Worm (Caenorhabditis elegans): ENCODE measurements around the gene emc-1.

Gene emc-1

ce11 chrII:1481660-1482059 lies 18.5 kb downstream of the emc-1 start:
- TF ChIP-seq ceh-32 (tag; optimal IDR thresholded peaks at IDR 0.05; ENCODE audit: poor library complexity) (no peak), mxl-2 (GFP tag; conservative IDR thresholded peaks at IDR 0.05) (no peak), R02D3.7 (tag; optimal IDR thresholded peaks at IDR 0.05) (no peak), sdz-12 (GFP tag; optimal IDR thresholded peaks at IDR 0.05) (no peak), vab-7 (GFP tag; IDR thresholded peaks at IDR 0.05) (no peak), ama-1 (optimal IDR thresholded peaks at IDR 0.05) (no peak), T20F7.1 (GFP tag; optimal IDR thresholded peaks at IDR 0.05) (no peak), dmd-6 (GFP tag; IDR thresholded peaks at IDR 0.05) (no peak), php-3 (GFP tag; IDR thresholded peaks at IDR 0.05) (no peak), tra-1 (GFP tag; IDR thresholded peaks at IDR 0.05) (no peak), nhr-10 (tag; optimal IDR thresholded peaks at IDR 0.05) (no peak), fkh-10 (GFP tag; optimal IDR thresholded peaks at IDR 0.05) (no peak), F44E2.7 (GFP tag; IDR thresholded peaks at IDR 0.05) (no peak)

- TF ChIP-seq spr-1 (tag; optimal IDR thresholded peaks at IDR 0.05), result no peak
- no peak for TF ChIP-seq ZK337.2 (GFP tag; IDR thresholded peaks at IDR 0.05)
- TF ChIP-seq duxl-1 (tag; optimal IDR thresholded peaks at IDR 0.05; ENCODE audit: poor library complexity), result no peak
- no peak for TF ChIP-seq lin-39 (tag; optimal IDR thresholded peaks at IDR 0.05)
- TF ChIP-seq hmg-1.1 (GFP tag; IDR thresholded peaks at IDR 0.05), result no peak
- no peak for TF ChIP-seq dmd-6 (GFP tag; IDR thresholded peaks at IDR 0.05)
- TF ChIP-seq lim-7 (GFP tag; IDR thresholded peaks at IDR 0.05), result no peak
- TF ChIP-seq mdl-1 (tag; optimal IDR thresholded peaks at IDR 0.05), result no peak
- no peak for TF ChIP-seq mxl-3 (GFP tag; optimal IDR thresholded peaks at IDR 0.05)
- TF ChIP-seq mes-2 (tag; optimal IDR thresholded peaks at IDR 0.05; ENCODE audit: poor library complexity, severe bottlenecking), result no peak
- TF ChIP-seq T20F7.1 (GFP tag; optimal IDR thresholded peaks at IDR 0.05), result no peak
- TF ChIP-seq nhr-10 (tag; optimal IDR thresholded peaks at IDR 0.05), result no peak
- no peak for TF ChIP-seq skn-1 (tag; optimal IDR thresholded peaks at IDR 0.05)
- no peak for TF ChIP-seq unc-62 (GFP tag; optimal IDR thresholded peaks at IDR 0.05 in 1 of 2)
- TF ChIP-seq unc-62 (tag; optimal IDR thresholded peaks at IDR 0.05), result no peak
- no peak for TF ChIP-seq attf-4 (tag; optimal IDR thresholded peaks at IDR 0.05)
- TF ChIP-seq php-3 (GFP tag; IDR thresholded peaks at IDR 0.05), result no peak
- TF ChIP-seq hlh-30 (tag; optimal IDR thresholded peaks at IDR 0.05; ENCODE audit: insufficient read depth), result no peak
These were observed 21.6 kb downstream of the emc-1 start for ce11 chrII:1478522-1478921.

- TF ChIP-seq unc-62 (GFP tag; optimal IDR thresholded peaks at IDR 0.05 in 1 of 2) (peak in 1 of 2 experiments; percentile 17), unc-62 (tag; optimal IDR thresholded peaks at IDR 0.05) (no peak), nhr-28 (tag; optimal IDR thresholded peaks at IDR 0.05) (no peak), snpc-1.2 (GFP tag; IDR thresholded peaks at IDR 0.05) (0 out of 2 replicates have a peak, but pooled peaks have one; percentile 30)
These were observed 22.2 kb downstream of the emc-1 start for ce11 chrII:1477975-1478374.

- no peak for TF ChIP-seq Y5F2A.4 (GFP tag; optimal IDR thresholded peaks at IDR 0.05)
- 0 out of 2 replicates have a peak, but pooled peaks have one; percentile 9 for TF ChIP-seq pha-4 (GFP tag; IDR thresholded peaks at IDR 0.05)
- TF ChIP-seq pha-4 (tag; optimal IDR thresholded peaks at IDR 0.05), result no peak
- TF ChIP-seq lin-38 (GFP tag; IDR thresholded peaks at IDR 0.05), result 0 out of 2 replicates have a peak, but pooled peaks have one; percentile 17
These were observed 22.8 kb downstream of the emc-1 start for ce11 chrII:1477295-1477694.

ce11 chrII:1476016-1476415 lies 24.1 kb downstream of the emc-1 start:
- TF ChIP-seq mxl-3 (GFP tag; optimal IDR thresholded peaks at IDR 0.05), result no peak
- no peak for TF ChIP-seq lim-7 (GFP tag; IDR thresholded peaks at IDR 0.05)
- no peak for TF ChIP-seq R02D3.7 (tag; optimal IDR thresholded peaks at IDR 0.05)
- TF ChIP-seq dve-1 (tag; optimal IDR thresholded peaks at IDR 0.05; ENCODE audit: insufficient read depth), result no peak
- TF ChIP-seq spr-3 (GFP tag; optimal IDR thresholded peaks at IDR 0.05), result no peak
- TF ChIP-seq ztf-11 (tag; optimal IDR thresholded peaks at IDR 0.05), result no peak
- no peak for TF ChIP-seq F37D6.2 (tag; optimal IDR thresholded peaks at IDR 0.05)
- TF ChIP-seq lsy-2 (tag; optimal IDR thresholded peaks at IDR 0.05), result no peak
- no peak for TF ChIP-seq lin-1 (GFP tag; IDR thresholded peaks at IDR 0.05)
- TF ChIP-seq nhr-28 (tag; optimal IDR thresholded peaks at IDR 0.05), result no peak
- TF ChIP-seq egl-43 (GFP tag; IDR thresholded peaks at IDR 0.05), result no peak
- TF ChIP-seq zip-11 (GFP tag; IDR thresholded peaks at IDR 0.05), result no peak
- no peak for TF ChIP-seq tag-97 (GFP tag; IDR thresholded peaks at IDR 0.05)
- no peak for TF ChIP-seq zag-1 (tag; optimal IDR thresholded peaks at IDR 0.05)
- no peak for TF ChIP-seq lin-13 (GFP tag; optimal IDR thresholded peaks at IDR 0.05)
- no peak for TF ChIP-seq daf-16 (GFP tag; optimal IDR thresholded peaks at IDR 0.05)
- no peak for TF ChIP-seq daf-16 (tag; optimal IDR thresholded peaks at IDR 0.05)

All from whole organism, L4 larva.